Fruit fly (Drosophila melanogaster) whole organism, pupa: ENCODE data around the gene CG7382.

Source experiments
- CG12605 ChIP-seq: fragments of 200-800 bp; sonication (Bioruptor generic); IDR thresholded peaks from 2 replicates; pipeline ENCODE4 v1.3.6; 2022; ENCODE audit warnings: missing biosample characterization, missing genetic modification characterization
- CG8159 ChIP-seq: fragments of 200-800 bp; sonication (Bioruptor generic); optimal IDR thresholded peaks from 3 replicates; lab custom pipeline; 2018; ENCODE audit warnings: missing biosample characterization, mild to moderate bottlenecking, missing genetic modification characterization, moderate library complexity
- Pif1B ChIP-seq: fragments of 200-800 bp; sonication (Bioruptor generic); optimal IDR thresholded peaks from 3 replicates; lab custom pipeline; 2016; ENCODE audit warnings: missing biosample characterization, missing genetic modification characterization
- gl ChIP-seq: fragments of 200-800 bp; sonication (Bioruptor generic); optimal IDR thresholded peaks from 2 replicates; lab custom pipeline; 2018; ENCODE audit warnings: missing biosample characterization, mild to moderate bottlenecking, missing genetic modification characterization
- rn ChIP-seq: fragments of 200-800 bp; sonication (Bioruptor generic); IDR thresholded peaks from 2 replicates; pipeline ENCODE4 v1.3.6; 2022; ENCODE audit warnings: missing biosample characterization, missing genetic modification characterization

DNA sequence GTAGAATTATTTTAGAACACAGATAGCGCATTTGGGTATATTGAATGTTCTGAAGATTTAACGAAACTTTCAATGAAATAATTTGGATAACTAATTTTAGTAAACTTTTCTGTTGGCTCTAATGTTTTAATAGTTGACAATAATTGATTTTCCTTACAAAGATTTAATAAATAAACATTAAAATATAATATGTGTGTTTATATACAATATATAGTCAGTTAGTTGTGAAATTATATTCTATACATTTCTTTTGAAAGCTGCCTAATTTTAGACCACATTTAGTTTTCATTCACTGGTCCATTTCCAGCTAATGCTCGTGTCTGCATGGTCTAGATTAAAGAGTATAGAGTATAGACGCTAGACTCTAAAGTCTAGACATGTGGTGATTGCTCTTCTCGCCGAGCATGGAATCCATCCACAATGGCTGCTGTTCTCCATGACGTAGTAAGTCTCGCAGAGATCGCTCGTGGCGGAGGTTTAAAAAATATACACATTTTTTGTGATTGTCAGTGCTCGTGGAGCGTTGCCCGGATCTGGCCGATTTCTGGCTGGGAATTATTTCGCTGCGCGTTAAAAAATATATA lies 39.2 kb upstream of the CG7382 start, which contains the start of gene GluRIIB:
- no peak for TF ChIP-seq Pif1B (GFP tag; lab: Kevin White, UChicago)
- TF ChIP-seq rn (GFP tag; lab: Robert Waterston, UW), result no peak
- TF ChIP-seq gl (tag; lab: Kevin White, UChicago), result no peak
- TF ChIP-seq CG12605 (GFP tag; lab: Robert Waterston, UW), result no peak
- TF ChIP-seq CG8159 (tag; lab: Kevin White, UChicago), result no peak
